Fruit fly (Drosophila melanogaster) whole organism, embryonic: Measurements from ENCODE around the gene Ns4.

Experiments
- Atf-2 ChIP-seq: fragments of 200-800 bp; sonication (Bioruptor generic); optimal IDR thresholded peaks from 2 replicates; lab custom pipeline; 2016; ENCODE audit warnings: missing biosample characterization, missing genetic modification characterization
- Atf3 ChIP-seq: fragments of 200-800 bp; sonication (Bioruptor generic); optimal IDR thresholded peaks from 3 replicates; lab custom pipeline; 2016; ENCODE audit warnings: missing biosample characterization, missing genetic modification characterization
- Bteb2 ChIP-seq: fragments of 200-800 bp; sonication (Bioruptor generic); optimal IDR thresholded peaks from 2 replicates; lab custom pipeline; 2016; ENCODE audit warnings: missing biosample characterization, missing genetic modification characterization
- C15 ChIP-seq: fragments of 200-800 bp; sonication (Bioruptor generic); IDR thresholded peaks from 3 replicates; pipeline ENCODE4 v1.3.6; 2022; ENCODE audit warnings: missing biosample characterization, missing genetic modification characterization
- CG10209 ChIP-seq: fragments of 200-800 bp; sonication (Bioruptor generic); optimal IDR thresholded peaks from 3 replicates; lab custom pipeline; 2017; ENCODE audit warnings: missing biosample characterization, mild to moderate bottlenecking, missing genetic modification characterization, missing genetic modification reagents
- CG10959 ChIP-seq: fragments of 200-800 bp; sonication (Bioruptor generic); IDR thresholded peaks from 2 replicates; pipeline ENCODE4 v1.3.6; 2022; ENCODE audit warnings: missing biosample characterization, missing genetic modification characterization
- CG11093 ChIP-seq: fragments of 200-800 bp; sonication (Bioruptor generic); IDR thresholded peaks from 3 replicates; pipeline ENCODE4 v1.3.6; 2022; ENCODE audit warnings: missing biosample characterization, missing genetic modification characterization
- CG11247 ChIP-seq: fragments of 200-800 bp; sonication (Bioruptor generic); IDR thresholded peaks from 2 replicates; pipeline ENCODE4 v1.3.6; 2022; ENCODE audit warnings: missing biosample characterization, missing genetic modification characterization
- CG11560 ChIP-seq: fragments of 200-800 bp; sonication (Bioruptor generic); IDR thresholded peaks from 3 replicates; pipeline ENCODE4 v1.3.6; 2022; ENCODE audit warnings: missing biosample characterization, missing genetic modification characterization
- CG11723 ChIP-seq: fragments of 200-800 bp; sonication (Bioruptor generic); optimal IDR thresholded peaks from 2 replicates; lab custom pipeline; 2017; ENCODE audit warnings: missing biosample characterization, mild to moderate bottlenecking, missing genetic modification characterization
- CG12236 ChIP-seq: fragments of 200-800 bp; sonication (Bioruptor generic); optimal IDR thresholded peaks from 2 replicates; lab custom pipeline; 2016; ENCODE audit warnings: missing biosample characterization, missing genetic modification characterization
- CG13424 ChIP-seq: fragments of 200-800 bp; sonication (Bioruptor generic); optimal IDR thresholded peaks from 2 replicates; lab custom pipeline; 2019; ENCODE audit warnings: missing biosample characterization, mild to moderate bottlenecking, missing genetic modification characterization, moderate library complexity
- CG1529 ChIP-seq: fragments of 200-800 bp; sonication (Bioruptor generic); optimal IDR thresholded peaks from 3 replicates; lab custom pipeline; 2018; ENCODE audit warnings: missing biosample characterization, missing genetic modification characterization
- CG15514 ChIP-seq: fragments of 200-800 bp; sonication (Bioruptor generic); optimal IDR thresholded peaks from 3 replicates; lab custom pipeline; 2017; ENCODE audit warnings: missing biosample characterization, missing genetic modification characterization, mild to moderate bottlenecking, moderate library complexity, missing genetic modification reagents
- CG34224 ChIP-seq: fragments of 200-800 bp; sonication (Bioruptor generic); IDR thresholded peaks from 3 replicates; pipeline ENCODE4 v1.3.6; 2022; ENCODE audit warnings: missing biosample characterization, missing genetic modification characterization; ENCODE audit not compliant: partially characterized antibody
- CG42726 ChIP-seq: fragments of 200-800 bp; sonication (Bioruptor generic); IDR thresholded peaks from 2 replicates; pipeline ENCODE4 v1.3.6; 2022; ENCODE audit warnings: missing biosample characterization, missing genetic modification characterization; ENCODE audit not compliant: partially characterized antibody
- CG5245 ChIP-seq: fragments of 200-800 bp; sonication (Bioruptor generic); optimal IDR thresholded peaks from 3 replicates; lab custom pipeline; 2016; ENCODE audit warnings: missing biosample characterization, missing genetic modification characterization
- CG6272 ChIP-seq: fragments of 200-800 bp; sonication (Bioruptor generic); IDR thresholded peaks from 2 replicates; pipeline ENCODE4 v1.3.6; 2022; ENCODE audit warnings: missing biosample characterization, missing genetic modification characterization
- CG8388 ChIP-seq: fragments of 200-800 bp; sonication (Bioruptor generic); optimal IDR thresholded peaks from 2 replicates; lab custom pipeline; 2019; ENCODE audit warnings: missing biosample characterization, mild to moderate bottlenecking, missing genetic modification characterization, moderate library complexity
- CHES-1-like ChIP-seq: fragments of 200-800 bp; sonication (Bioruptor generic); optimal IDR thresholded peaks from 2 replicates; lab custom pipeline; 2016; ENCODE audit warnings: missing biosample characterization, missing genetic modification characterization
- Dip3 ChIP-seq: fragments of 200-800 bp; sonication (Bioruptor generic); optimal IDR thresholded peaks from 3 replicates; lab custom pipeline; 2016; ENCODE audit warnings: missing biosample characterization, missing genetic modification characterization
- Dref ChIP-seq: fragments of 200-800 bp; sonication (Bioruptor generic); IDR thresholded peaks from 2 replicates; pipeline ENCODE4 v1.3.6; 2022; ENCODE audit warnings: missing biosample characterization, missing genetic modification characterization
- Lhr ChIP-seq: fragments of 200-800 bp; sonication (Bioruptor generic); optimal IDR thresholded peaks from 3 replicates; lab custom pipeline; 2017; ENCODE audit warnings: mild to moderate bottlenecking, missing biosample characterization, missing genetic modification reagents, missing genetic modification characterization
- Lim3 ChIP-seq: fragments of 200-800 bp; sonication (Bioruptor generic); IDR thresholded peaks from 2 replicates; pipeline ENCODE4 v1.3.6; 2022; ENCODE audit warnings: missing biosample characterization, missing genetic modification characterization
- MESR4 ChIP-seq: fragments of 200-800 bp; sonication (Bioruptor generic); optimal IDR thresholded peaks from 2 replicates; lab custom pipeline; 2018; ENCODE audit warnings: missing biosample characterization, mild to moderate bottlenecking, missing genetic modification characterization, moderate library complexity
- Oli ChIP-seq: fragments of 200-800 bp; sonication (Bioruptor generic); optimal IDR thresholded peaks from 2 replicates; lab custom pipeline; 2018; ENCODE audit warnings: missing biosample characterization, mild to moderate bottlenecking, missing genetic modification characterization, moderate library complexity
- Rfx ChIP-seq: fragments of 200-800 bp; sonication (Bioruptor generic); IDR thresholded peaks from 2 replicates; pipeline ENCODE4 v1.3.6; 2022; ENCODE audit warnings: missing biosample characterization, missing genetic modification characterization
- Sry-δ ChIP-seq: fragments of 200-800 bp; sonication (Bioruptor generic); optimal IDR thresholded peaks from 2 replicates; lab custom pipeline; 2016; ENCODE audit warnings: missing biosample characterization, missing genetic modification characterization
- Usf ChIP-seq: fragments of 200-800 bp; sonication (Bioruptor generic); optimal IDR thresholded peaks from 2 replicates; lab custom pipeline; 2017; ENCODE audit warnings: missing genotype, missing biosample characterization, missing genetic modification characterization
- aop ChIP-seq: fragments of 200-800 bp; sonication (Bioruptor generic); IDR thresholded peaks from 2 replicates; pipeline ENCODE4 v1.3.6; 2022; ENCODE audit warnings: missing biosample characterization, missing genetic modification characterization
- ap ChIP-seq: fragments of 200-800 bp; sonication (Bioruptor generic); IDR thresholded peaks from 2 replicates; pipeline ENCODE4 v1.3.6; 2022; ENCODE audit warnings: missing biosample characterization, missing genetic modification characterization
- bsh ChIP-seq, 2 experiments: fragments of 200-800 bp; sonication (Bioruptor generic); optimal IDR thresholded peaks; 2 replicates each; lab custom pipeline; 2017 to 2018; ENCODE audit warnings: mild to moderate bottlenecking in 2 of 2, missing biosample characterization in 2 of 2, missing genetic modification characterization in 2 of 2, moderate library complexity in 1 of 2
- caup ChIP-seq: fragments of 200-800 bp; sonication (Bioruptor generic); optimal IDR thresholded peaks from 3 replicates; lab custom pipeline; 2017; ENCODE audit warnings: missing biosample characterization, mild to moderate bottlenecking, missing genetic modification characterization, moderate library complexity; ENCODE audit not compliant: severe bottlenecking
- dysf ChIP-seq: fragments of 200-800 bp; sonication (Bioruptor generic); IDR thresholded peaks from 3 replicates; pipeline ENCODE4 v1.3.6; 2022; ENCODE audit warnings: missing biosample characterization, missing genetic modification characterization
- en ChIP-seq: fragments of 200-800 bp; sonication (Bioruptor generic); optimal IDR thresholded peaks from 2 replicates; lab custom pipeline; 2016; ENCODE audit warnings: missing biosample characterization, missing genetic modification characterization
- eve ChIP-seq, 2 experiments: fragments of >200 bp; optimal IDR thresholded peaks; 2 replicates each; lab custom pipeline; 2017; ENCODE audit warnings: missing biosample characterization in 2 of 2, missing genetic modification characterization in 2 of 2
- fd64A ChIP-seq: fragments of 200-800 bp; sonication (Bioruptor generic); optimal IDR thresholded peaks from 3 replicates; lab custom pipeline; 2018; ENCODE audit warnings: missing biosample characterization, mild to moderate bottlenecking, missing genetic modification characterization
- gcm ChIP-seq: fragments of 200-800 bp; sonication (Bioruptor generic); optimal IDR thresholded peaks from 2 replicates; lab custom pipeline; 2019; ENCODE audit warnings: missing biosample characterization, mild to moderate bottlenecking, missing genetic modification characterization, moderate library complexity
- gcm2 ChIP-seq: fragments of 200-800 bp; sonication (Bioruptor generic); optimal IDR thresholded peaks from 2 replicates; lab custom pipeline; 2016; ENCODE audit warnings: missing biosample characterization, missing genetic modification characterization
- gro ChIP-seq: fragments of 200-800 bp; sonication (Bioruptor generic); optimal IDR thresholded peaks from 2 replicates; lab custom pipeline; 2016; ENCODE audit warnings: missing biosample characterization, missing genetic modification characterization
- lola ChIP-seq, 3 experiments: fragments of >200 bp in 2 of 3; fragments of 200-800 bp in 1 of 3; sonication (Bioruptor generic) in 1 of 3; optimal IDR thresholded peaks; 2 replicates each; lab custom pipeline; 2017 to 2019; ENCODE audit warnings: missing biosample characterization in 3 of 3, missing genetic modification characterization in 3 of 3, mild to moderate bottlenecking in 1 of 3, moderate library complexity in 1 of 3
- otp ChIP-seq: fragments of 200-800 bp; sonication (Bioruptor generic); IDR thresholded peaks from 3 replicates; pipeline ENCODE4, ENCODE4 v1.3.6; 2022; ENCODE audit warnings: missing biosample characterization, missing genetic modification characterization
- pho ChIP-seq: fragments of 200-800 bp; sonication (Bioruptor generic); optimal IDR thresholded peaks from 2 replicates; lab custom pipeline; 2016; ENCODE audit warnings: missing biosample characterization, missing genetic modification characterization
- pum ChIP-seq: fragments of 200-800 bp; sonication (Bioruptor generic); optimal IDR thresholded peaks from 2 replicates; lab custom pipeline; 2016; ENCODE audit warnings: missing biosample characterization, missing genetic modification characterization
- shn ChIP-seq: fragments of 200-800 bp; sonication (Bioruptor generic); optimal IDR thresholded peaks from 3 replicates; lab custom pipeline; 2016; ENCODE audit warnings: missing biosample characterization, missing genetic modification characterization
- ssp ChIP-seq: fragments of 200-800 bp; sonication (Bioruptor generic); IDR thresholded peaks from 2 replicates; pipeline ENCODE4 v1.3.6; 2022; ENCODE audit warnings: missing biosample characterization, missing genetic modification characterization
- tap ChIP-seq: fragments of 200-800 bp; optimal IDR thresholded peaks from 3 replicates; lab custom pipeline; 2019; ENCODE audit warnings: missing biosample characterization, mild to moderate bottlenecking, missing genetic modification characterization, moderate library complexity
- unpg ChIP-seq: fragments of 200-800 bp; sonication (Bioruptor generic); optimal IDR thresholded peaks from 3 replicates; lab custom pipeline; 2018; ENCODE audit warnings: missing biosample characterization, mild to moderate bottlenecking, missing genetic modification characterization, moderate library complexity
- vvl ChIP-seq: fragments of 200-800 bp; sonication (Bioruptor generic); IDR thresholded peaks from 2 replicates; pipeline ENCODE4 v1.3.6; 2022; ENCODE audit warnings: missing biosample characterization, missing genetic modification characterization
- zfh1 ChIP-seq: fragments of 200-800 bp; sonication (Bioruptor generic); IDR thresholded peaks from 3 replicates; pipeline ENCODE4 v1.3.6; 2022; ENCODE audit warnings: missing biosample characterization, missing genetic modification characterization
- zfh2 ChIP-seq: fragments of 200-800 bp; sonication (Bioruptor generic); optimal IDR thresholded peaks from 2 replicates; lab custom pipeline; 2016; ENCODE audit warnings: missing biosample characterization, missing genetic modification characterization

Ns4 gene

dm6 chr2L:20716077-20716476, 36.2 kb upstream of the Ns4 start (continued):
- TF ChIP-seq fd64A (GFP tag; lab: Kevin White, UChicago) (peak; percentile 14), pho (no peak), CG11093 (GFP tag; lab: Robert Waterston, UW) (no peak), gcm2 (GFP tag; lab: Kevin White, UChicago) (no peak), ssp (GFP tag; lab: Robert Waterston, UW) (no peak), MESR4 (GFP tag; lab: Kevin White, UChicago) (no peak), CHES-1-like (GFP tag; lab: Kevin White, UChicago) (no peak), eve (GFP tag; optimal IDR thresholded peaks at IDR 0.05; lab: Kevin White, UChicago) (no peak), Dref (GFP tag; lab: Robert Waterston, UW) (no peak), Dip3 (GFP tag; lab: Kevin White, UChicago) (no peak), CG11723 (peak; percentile 4), gro (GFP tag; lab: Kevin White, UChicago) (no peak), Usf (GFP tag; lab: Kevin White, UChicago) (no peak), CG10209 (GFP tag; lab: Kevin White, UChicago) (no peak), gcm (GFP tag; lab: Kevin White, UChicago) (peak; percentile 46), CG15514 (no peak), Lhr (GFP tag; lab: Kevin White, UChicago) (no peak), Atf-2 (GFP tag; lab: Kevin White, UChicago) (no peak), aop (GFP tag; lab: Robert Waterston, UW) (no peak), CG11247 (no peak), otp (GFP tag; lab: Robert Waterston, UW) (no peak), CG10959 (no peak), Sry-δ (GFP tag; lab: Kevin White, UChicago) (no peak), CG12236 (no peak), Atf3 (GFP tag; lab: Kevin White, UChicago) (no peak), CG1529 (peak; percentile 7), pum (GFP tag; lab: Kevin White, UChicago) (no peak), caup (GFP tag; lab: Kevin White, UChicago) (no peak), lola (GFP tag; optimal IDR thresholded peaks at IDR 0.05; lab: Kevin White, UChicago) (peak in 1 of 3 experiments; percentile 44), CG11560 (tag; lab: Robert Waterston, UW) (no peak), tap (no peak), Lim3 (no peak), shn (GFP tag; lab: Kevin White, UChicago) (no peak), Bteb2 (GFP tag; lab: Kevin White, UChicago) (no peak), ap (GFP tag; lab: Robert Waterston, UW) (no peak), dysf (GFP tag; lab: Robert Waterston, UW) (no peak), Oli (no peak), unpg (GFP tag; lab: Kevin White, UChicago) (peak; percentile 17), zfh1 (GFP tag; lab: Robert Waterston, UW) (no peak), Rfx (GFP tag; lab: Robert Waterston, UW) (no peak), en (GFP tag; lab: Kevin White, UChicago) (no peak), CG42726 (GFP tag; lab: Robert Waterston, UW) (no peak), CG13424 (tag; lab: Kevin White, UChicago) (no peak), zfh2 (GFP tag; lab: Kevin White, UChicago) (no peak), CG8388 (GFP tag; lab: Kevin White, UChicago) (peak; percentile 31), CG34224 (GFP tag; lab: Robert Waterston, UW) (0 out of 3 replicates have a peak, but pooled peaks have one; percentile 20), bsh (GFP tag; optimal IDR thresholded peaks at IDR 0.05; lab: Kevin White, UChicago) (peak; percentile 52 to 64), CG5245 (GFP tag; lab: Kevin White, UChicago) (no peak), vvl (GFP tag; lab: Robert Waterston, UW) (0 out of 2 replicates have a peak, but pooled peaks have one; percentile 22), C15 (GFP tag; lab: Robert Waterston, UW) (no peak), CG6272 (GFP tag; lab: Robert Waterston, UW) (no peak)
